Worm (Caenorhabditis elegans) whole organism, late embryonic: ENCODE measurements around the gene F07E5.13.

Experiments used
- C38D4.7 ChIP-seq: fragments of 200-800 bp; sonication (Bioruptor generic); optimal IDR thresholded peaks from 2 replicates; lab custom pipeline; 2018; ENCODE audit warnings: mild to moderate bottlenecking, missing genetic modification characterization, moderate library complexity, missing compliant biosample characterization
- ceh-18 ChIP-seq: sonication (generic microtip); optimal IDR thresholded peaks from 2 replicates; lab custom pipeline; 2016; ENCODE audit warnings: missing genetic modification characterization, missing compliant biosample characterization
- ceh-30 ChIP-seq: fragments of 150-350 bp; optimal IDR thresholded peaks from 2 replicates; lab custom pipeline; 2014; ENCODE audit warnings: missing biosample characterization, missing genetic modification characterization
- elt-2 ChIP-seq: sonication (generic microtip); optimal IDR thresholded peaks from 2 replicates; lab custom pipeline; 2016; ENCODE audit warnings: missing genetic modification reagents, missing genetic modification characterization, missing compliant biosample characterization
- sox-2 ChIP-seq: fragments of 200-800 bp; sonication (Bioruptor generic); IDR thresholded peaks from 2 replicates; pipeline ENCODE4 v1.3.6; 2022; ENCODE audit warnings: missing genetic modification reagents, missing genetic modification characterization, missing compliant biosample characterization
- tbx-2 ChIP-seq: sonication (generic microtip); optimal IDR thresholded peaks from 2 replicates; lab custom pipeline; 2016; ENCODE audit warnings: missing genetic modification characterization, missing compliant biosample characterization
- unc-86 ChIP-seq: sonication (generic microtip); optimal IDR thresholded peaks from 2 replicates; lab custom pipeline; 2016; ENCODE audit warnings: missing genetic modification characterization, missing compliant biosample characterization
- zip-5 ChIP-seq: sonication (generic microtip); optimal IDR thresholded peaks from 2 replicates; lab custom pipeline; 2016; ENCODE audit warnings: missing genetic modification characterization, missing compliant biosample characterization

DNA sequence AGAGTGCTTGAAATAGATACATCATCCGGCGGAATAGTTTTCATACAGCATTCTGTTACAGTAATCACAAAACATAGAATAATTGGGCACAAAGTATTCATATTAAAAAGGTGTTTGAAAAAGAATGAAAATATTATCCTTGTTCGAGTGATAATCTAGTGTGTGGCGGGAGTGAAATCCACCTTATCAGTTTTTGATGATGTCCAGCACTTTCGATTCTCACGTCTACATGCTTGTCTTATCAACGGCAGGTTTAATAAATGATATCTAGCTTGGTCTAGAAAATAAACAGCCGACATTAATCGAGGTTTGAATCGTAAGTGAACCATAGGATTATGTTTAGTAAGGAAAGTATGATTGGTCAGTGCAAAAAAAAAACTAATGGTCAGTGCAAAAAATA is 46.1 kb upstream of the F07E5.13 start, which contains the start of gene R52.5:
- no peak for TF ChIP-seq tbx-2 (tag; lab: Kevin White, UChicago)
- TF ChIP-seq elt-2 = no peak
- TF ChIP-seq zip-5 (tag; lab: Kevin White, UChicago) = no peak
- no peak for TF ChIP-seq ceh-30 (tag; lab: Kevin White, UChicago)
- TF ChIP-seq ceh-18 = no peak
- TF ChIP-seq C38D4.7 (GFP tag; lab: Kevin White, UChicago) = no peak
- TF ChIP-seq unc-86 = no peak
- TF ChIP-seq sox-2 (GFP tag; lab: Robert Waterston, UW) = no peak
